Fruit fly (Drosophila melanogaster) whole organism, wandering third instar larva: Measurements from ENCODE around the gene Cht11.

ENCODE experiments used
- Abd-B ChIP-seq: fragments of >200 bp; optimal IDR thresholded peaks from 2 replicates; lab custom pipeline; 2017; ENCODE audit warnings: missing biosample characterization, missing genetic modification characterization
- CG32264 ChIP-seq: fragments of 200-800 bp; sonication (Bioruptor generic); optimal IDR thresholded peaks from 2 replicates; lab custom pipeline; 2016; ENCODE audit warnings: missing biosample characterization, missing genetic modification characterization
- CG9705 ChIP-seq: fragments of 200-800 bp; sonication (Bioruptor generic); optimal IDR thresholded peaks from 2 replicates; lab custom pipeline; 2018; ENCODE audit warnings: missing biosample characterization, mild to moderate bottlenecking, missing genetic modification characterization
- CrebA ChIP-seq: fragments of 200-800 bp; sonication (Bioruptor generic); optimal IDR thresholded peaks from 2 replicates; lab custom pipeline; 2016; ENCODE audit warnings: missing biosample characterization, mild to moderate bottlenecking, missing genetic modification characterization, borderline replicate concordance
- Dfd ChIP-seq: fragments of >200 bp; optimal IDR thresholded peaks from 2 replicates; lab custom pipeline; 2017; ENCODE audit warnings: missing biosample characterization, missing genetic modification characterization
- Dif ChIP-seq: fragments of 200-275, 200-300 bp; sonication (Bioruptor generic); optimal IDR thresholded peaks from 2 replicates; lab custom pipeline; 2018; ENCODE audit warnings: missing biosample characterization, missing genetic modification characterization; ENCODE audit not compliant: partially characterized antibody
- GATAd ChIP-seq: sonication (Bioruptor generic); optimal IDR thresholded peaks from 2 replicates; lab custom pipeline; 2016; ENCODE audit warnings: missing biosample characterization, missing genetic modification characterization
- HLH106 ChIP-seq: fragments of 200-800 bp; optimal IDR thresholded peaks from 3 replicates; lab custom pipeline; 2019; ENCODE audit warnings: missing biosample characterization, mild to moderate bottlenecking, missing genetic modification characterization, moderate library complexity
- Hnf4 ChIP-seq: fragments of 200-800 bp; sonication (Bioruptor generic); optimal IDR thresholded peaks from 2 replicates; lab custom pipeline; 2016; ENCODE audit warnings: missing biosample characterization, mild to moderate bottlenecking, missing genetic modification characterization
- Hr78 ChIP-seq: fragments of >200 bp; optimal IDR thresholded peaks from 2 replicates; lab custom pipeline; 2017; ENCODE audit warnings: missing biosample characterization, missing genetic modification characterization
- Hr83 ChIP-seq: fragments of 200-300 bp; sonication (Bioruptor generic); optimal IDR thresholded peaks from 2 replicates; lab custom pipeline; 2016; ENCODE audit warnings: missing biosample characterization, mild to moderate bottlenecking, missing genetic modification characterization, moderate library complexity; ENCODE audit not compliant: poor library complexity, severe bottlenecking
- Jra ChIP-seq: sonication (Bioruptor generic); optimal IDR thresholded peaks from 2 replicates; lab custom pipeline; 2016; ENCODE audit warnings: missing biosample characterization, missing genetic modification characterization
- Mio ChIP-seq: sonication (Bioruptor generic); optimal IDR thresholded peaks from 2 replicates; lab custom pipeline; 2016; ENCODE audit warnings: missing biosample characterization, missing genetic modification characterization
- Myc ChIP-seq: fragments of >200 bp; optimal IDR thresholded peaks from 2 replicates; lab custom pipeline; 2017
- N ChIP-seq: fragments of >200 bp; optimal IDR thresholded peaks from 2 replicates; lab custom pipeline; 2018; ENCODE audit warnings: missing biosample characterization, missing external identifiers, missing genetic modification characterization
- OdsH ChIP-seq: fragments of 200-800 bp; sonication (Bioruptor generic); optimal IDR thresholded peaks from 2 replicates; lab custom pipeline; 2016; ENCODE audit warnings: missing biosample characterization, mild to moderate bottlenecking, missing genetic modification characterization
- Rel ChIP-seq, 2 experiments: fragments of 200-800 bp; sonication (Bioruptor generic) in 1 of 2; optimal IDR thresholded peaks; 2 replicates in 1 of 2; 3 replicates in 1 of 2; lab custom pipeline; 2016 to 2019; ENCODE audit warnings: mild to moderate bottlenecking in 2 of 2, missing biosample characterization in 2 of 2, missing genetic modification characterization in 2 of 2, moderate library complexity in 1 of 2
- Sp1 ChIP-seq: fragments of 200-800 bp; sonication (Bioruptor generic); optimal IDR thresholded peaks from 3 replicates; lab custom pipeline; 2019; ENCODE audit warnings: missing biosample characterization, mild to moderate bottlenecking, missing genetic modification characterization, moderate library complexity
- Vsx2 ChIP-seq: fragments of 200-300, 225-300 bp; sonication (Bioruptor generic); optimal IDR thresholded peaks from 2 replicates; lab custom pipeline; 2018; ENCODE audit warnings: missing biosample characterization, missing genetic modification characterization; ENCODE audit not compliant: partially characterized antibody
- br ChIP-seq: fragments of 200-800 bp; sonication (Bioruptor generic); optimal IDR thresholded peaks from 2 replicates; lab custom pipeline; 2016; ENCODE audit warnings: missing biosample characterization, missing genetic modification characterization
- brk ChIP-seq: fragments of 200-800 bp; sonication (Bioruptor generic); optimal IDR thresholded peaks from 2 replicates; lab custom pipeline; 2016; ENCODE audit warnings: missing biosample characterization, mild to moderate bottlenecking, missing genetic modification characterization
- dl ChIP-seq, 2 experiments: fragments of 175-275, 200-275 bp in 1 of 2; fragments of 200-275 bp in 1 of 2; sonication (Bioruptor generic); optimal IDR thresholded peaks; lab custom pipeline; 2018; ENCODE audit warnings: mild to moderate bottlenecking in 2 of 2, missing biosample characterization in 2 of 2, missing genetic modification characterization in 2 of 2, moderate library complexity in 2 of 2; ENCODE audit not compliant: partially characterized antibody in 2 of 2, insufficient read depth in 1 of 2
- dmrt93B ChIP-seq: fragments of 200-800 bp; sonication (Bioruptor generic); optimal IDR thresholded peaks from 2 replicates; lab custom pipeline; 2018; ENCODE audit warnings: missing biosample characterization, mild to moderate bottlenecking, missing genetic modification characterization
- dsf ChIP-seq: sonication (Bioruptor generic); optimal IDR thresholded peaks from 2 replicates; lab custom pipeline; 2016; ENCODE audit warnings: missing biosample characterization, missing genetic modification characterization, borderline replicate concordance
- ey ChIP-seq: fragments of 200-800 bp; sonication (Bioruptor generic); optimal IDR thresholded peaks from 2 replicates; lab custom pipeline; 2016; ENCODE audit warnings: missing biosample characterization, missing genetic modification characterization
- foxo ChIP-seq, 2 experiments: fragments of 200-800 bp; sonication (Bioruptor generic); optimal IDR thresholded peaks; 2 replicates in 1 of 2; 3 replicates in 1 of 2; lab custom pipeline; 2016 to 2017; ENCODE audit warnings: missing biosample characterization in 2 of 2, missing genetic modification characterization in 2 of 2
- fru ChIP-seq: fragments of 200-800 bp; sonication (Bioruptor generic); optimal IDR thresholded peaks from 3 replicates; lab custom pipeline; 2016; ENCODE audit warnings: missing biosample characterization, mild to moderate bottlenecking, missing genetic modification characterization
- h ChIP-seq: fragments of 200-800 bp; sonication (Bioruptor generic); optimal IDR thresholded peaks from 3 replicates; lab custom pipeline; 2016; ENCODE audit warnings: missing biosample characterization, mild to moderate bottlenecking, missing genetic modification characterization
- jim ChIP-seq: fragments of 175-275, 200-325 bp; sonication (Bioruptor generic); optimal IDR thresholded peaks from 2 replicates; lab custom pipeline; 2016; ENCODE audit warnings: missing biosample characterization, mild to moderate bottlenecking, missing genetic modification characterization
- lola ChIP-seq: fragments of >200 bp; optimal IDR thresholded peaks from 2 replicates; lab custom pipeline; 2017; ENCODE audit warnings: missing biosample characterization, missing genetic modification characterization
- pan ChIP-seq: fragments of >200 bp; optimal IDR thresholded peaks from 2 replicates; lab custom pipeline; 2017
- psq ChIP-seq: fragments of 200-800 bp; sonication (Bioruptor generic); optimal IDR thresholded peaks from 3 replicates; lab custom pipeline; 2017; ENCODE audit warnings: missing biosample characterization, mild to moderate bottlenecking, missing genetic modification characterization, moderate library complexity
- rgr ChIP-seq: fragments of 200-800 bp; sonication (Bioruptor generic); optimal IDR thresholded peaks from 3 replicates; lab custom pipeline; 2016; ENCODE audit warnings: missing biosample characterization, mild to moderate bottlenecking, missing genetic modification characterization
- sage ChIP-seq: fragments of 200-800 bp; sonication (Bioruptor generic); optimal IDR thresholded peaks from 2 replicates; lab custom pipeline; 2016; ENCODE audit warnings: missing biosample characterization, mild to moderate bottlenecking, missing genetic modification characterization
- sv ChIP-seq: fragments of 200-800 bp; sonication (Bioruptor generic); optimal IDR thresholded peaks from 3 replicates; lab custom pipeline; 2016; ENCODE audit warnings: missing biosample characterization, missing genetic modification characterization
- tai ChIP-seq: sonication (Bioruptor generic); optimal IDR thresholded peaks from 2 replicates; lab custom pipeline; 2016; ENCODE audit warnings: missing biosample characterization, missing genetic modification characterization
- usp ChIP-seq: fragments of >200 bp; optimal IDR thresholded peaks from 2 replicates; lab custom pipeline; 2017; ENCODE audit warnings: missing biosample characterization, missing genetic modification characterization
- woc ChIP-seq: sonication (Bioruptor generic); optimal IDR thresholded peaks from 2 replicates; lab custom pipeline; 2016; ENCODE audit warnings: missing biosample characterization, mild to moderate bottlenecking, missing genetic modification characterization

Gene Cht11

dm6 chrX:6863289-6863938 is 14.1 kb upstream of the Cht11 start, which contains the start of gene CG43736 (continued):
- TF ChIP-seq brk (GFP tag; lab: Kevin White, UChicago) = peak; percentile 23
- no peak for TF ChIP-seq pan (lab: Kevin White, UChicago)
- no peak for TF ChIP-seq usp
- no peak for TF ChIP-seq Hr83
- TF ChIP-seq tai (GFP tag; lab: Kevin White, UChicago) = peak; percentile 25
- TF ChIP-seq Sp1 (GFP tag; lab: Kevin White, UChicago) = peak; percentile 97
- TF ChIP-seq HLH106 = peak; percentile 95
- TF ChIP-seq dmrt93B (GFP tag; lab: Kevin White, UChicago) = peak; percentile 92
- TF ChIP-seq Mio (GFP tag; lab: Kevin White, UChicago) = no peak
- peak in 1 of 2 experiments; percentile 94 for TF ChIP-seq foxo (GFP tag; optimal IDR thresholded peaks at IDR 0.05; lab: Kevin White, UChicago)
- no peak for TF ChIP-seq Abd-B (GFP tag; lab: Kevin White, UChicago)

dm6 chrX:6862521-6863288 is 13.4 kb upstream of the Cht11 start:
- TF ChIP-seq Vsx2 (GFP tag; lab: Kevin White, UChicago) (peak; percentile 69), Rel (GFP tag; optimal IDR thresholded peaks at IDR 0.05; lab: Kevin White, UChicago) (no peak), Rel (tag; optimal IDR thresholded peaks at IDR 0.05; lab: Kevin White, UChicago) (peak; percentile 50), sage (GFP tag; lab: Kevin White, UChicago) (peak; percentile 67), h (GFP tag; lab: Kevin White, UChicago) (peak; percentile 8), brk (GFP tag; lab: Kevin White, UChicago) (no peak), foxo (GFP tag; optimal IDR thresholded peaks at IDR 0.05; lab: Kevin White, UChicago) (no peak), psq (GFP tag; lab: Kevin White, UChicago) (peak; percentile 95), N (peak; percentile 28), tai (GFP tag; lab: Kevin White, UChicago) (peak; percentile 15), rgr (GFP tag; lab: Kevin White, UChicago) (peak; percentile 21), Myc (lab: Kevin White, UChicago) (no peak), Jra (GFP tag; lab: Kevin White, UChicago) (peak; percentile 30), woc (GFP tag; lab: Kevin White, UChicago) (no peak), br (peak; percentile 14), Hr78 (GFP tag; lab: Kevin White, UChicago) (no peak)
- TF ChIP-seq, all 38 proteins: peak for 10

DNA sequence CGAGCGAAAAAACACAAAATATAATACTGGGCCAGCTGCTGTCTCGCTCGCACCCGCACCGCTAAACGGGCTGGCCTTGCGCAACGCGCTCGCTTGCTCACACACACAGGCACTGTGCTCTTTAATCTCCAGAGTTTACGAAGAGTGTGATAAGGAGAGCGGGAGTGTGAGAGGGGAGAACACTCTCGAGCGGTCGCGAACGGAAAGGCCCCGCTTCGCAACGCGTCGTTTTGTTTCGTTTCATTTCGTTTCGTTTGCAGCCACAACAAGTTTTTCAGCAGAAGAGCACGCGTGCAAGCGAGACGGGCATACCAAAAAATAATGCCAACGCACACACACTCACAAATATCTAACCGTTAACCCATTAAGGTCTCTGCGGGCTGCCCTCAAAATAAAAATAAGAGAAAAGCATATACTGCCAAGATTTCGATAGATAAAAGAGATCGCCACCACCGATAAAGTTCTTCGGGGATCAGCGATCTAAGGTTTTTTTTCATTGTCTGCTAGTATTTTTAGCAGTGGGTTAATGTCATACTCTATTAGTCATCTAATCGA is 12.3 kb upstream of the Cht11 start:
- no peak for TF ChIP-seq usp
- TF ChIP-seq Rel (GFP tag; optimal IDR thresholded peaks at IDR 0.05; lab: Kevin White, UChicago) = no peak
- peak; percentile 93 for TF ChIP-seq Rel (tag; optimal IDR thresholded peaks at IDR 0.05; lab: Kevin White, UChicago)
- peak; percentile 47 for TF ChIP-seq Vsx2 (GFP tag; lab: Kevin White, UChicago)
- peak; percentile 14 for TF ChIP-seq CG9705
- peak; percentile 52 for TF ChIP-seq OdsH
- peak; percentile 47 for TF ChIP-seq GATAd
- TF ChIP-seq foxo (GFP tag; optimal IDR thresholded peaks at IDR 0.05; lab: Kevin White, UChicago) = peak; percentile 61 to 66
- peak; percentile 81 for TF ChIP-seq Sp1 (GFP tag; lab: Kevin White, UChicago)
- no peak for TF ChIP-seq sv (GFP tag; lab: Kevin White, UChicago)
- no peak for TF ChIP-seq dsf
- TF ChIP-seq Myc (lab: Kevin White, UChicago) = no peak
- peak; percentile 36 for TF ChIP-seq Mio (GFP tag; lab: Kevin White, UChicago)
- TF ChIP-seq woc (GFP tag; lab: Kevin White, UChicago) = peak; percentile 49
- TF ChIP-seq br = peak; percentile 80
- TF ChIP-seq CrebA (GFP tag; lab: Kevin White, UChicago) = no peak
- peak; percentile 87 for TF ChIP-seq psq (GFP tag; lab: Kevin White, UChicago)
- TF ChIP-seq Dif (GFP tag; lab: Kevin White, UChicago) = peak; percentile 77
- TF ChIP-seq ey = peak; percentile 64
- TF ChIP-seq brk (GFP tag; lab: Kevin White, UChicago) = no peak
- peak; percentile 63 for TF ChIP-seq rgr (GFP tag; lab: Kevin White, UChicago)
- TF ChIP-seq pan (lab: Kevin White, UChicago) = no peak
- TF ChIP-seq Hnf4 (GFP tag; lab: Kevin White, UChicago) = peak; percentile 69
- TF ChIP-seq fru = peak; percentile 77
- TF ChIP-seq CG32264 (GFP tag; lab: Kevin White, UChicago) = peak; percentile 78
- peak; percentile 62 for TF ChIP-seq tai (GFP tag; lab: Kevin White, UChicago)
- TF ChIP-seq Hr83 = peak; percentile 54
- no peak for TF ChIP-seq Dfd
- TF ChIP-seq lola = no peak
- TF ChIP-seq h (GFP tag; lab: Kevin White, UChicago) = peak; percentile 72
- TF ChIP-seq sage (GFP tag; lab: Kevin White, UChicago) = no peak
- TF ChIP-seq Jra (GFP tag; lab: Kevin White, UChicago) = peak; percentile 75
- TF ChIP-seq dmrt93B (GFP tag; lab: Kevin White, UChicago) = peak; percentile 87
- no peak for TF ChIP-seq N
- TF ChIP-seq jim (GFP tag; lab: Kevin White, UChicago) = no peak
- peak; percentile 26 to 36 for TF ChIP-seq dl (GFP tag; optimal IDR thresholded peaks at IDR 0.05; lab: Kevin White, UChicago; ENCODE audit: insufficient read depth in 1 of 2, partially characterized antibody in 2 of 2)
- TF ChIP-seq Hr78 (GFP tag; lab: Kevin White, UChicago) = no peak
- peak; percentile 85 for TF ChIP-seq HLH106
